Fruit fly (Drosophila melanogaster) whole organism, embryonic: ENCODE measurements around the gene glob1.

ENCODE experiments used
- Awh ChIP-seq: fragments of 200-800 bp; sonication (Bioruptor generic); IDR thresholded peaks from 2 replicates; pipeline ENCODE4, ENCODE4 v1.3.6; 2022; ENCODE audit warnings: missing biosample characterization, missing genetic modification characterization
- CG10321 ChIP-seq: fragments of 200-800 bp; sonication (Bioruptor generic); IDR thresholded peaks from 2 replicates; pipeline ENCODE4 v1.3.6; 2022; ENCODE audit warnings: missing biosample characterization, missing genetic modification characterization
- CG10462 ChIP-seq: fragments of 200-800 bp; sonication (Bioruptor generic); optimal IDR thresholded peaks from 2 replicates; lab custom pipeline; 2016; ENCODE audit warnings: missing biosample characterization, missing genetic modification characterization
- CG10543 ChIP-seq: fragments of 200-800 bp; sonication (Bioruptor generic); optimal IDR thresholded peaks from 3 replicates; lab custom pipeline; 2017; ENCODE audit warnings: missing biosample characterization, mild to moderate bottlenecking, missing genetic modification characterization, moderate library complexity
- CG11093 ChIP-seq: fragments of 200-800 bp; sonication (Bioruptor generic); IDR thresholded peaks from 3 replicates; pipeline ENCODE4 v1.3.6; 2022; ENCODE audit warnings: missing biosample characterization, missing genetic modification characterization
- CG11695 ChIP-seq: fragments of 200-800 bp; sonication (Bioruptor generic); IDR thresholded peaks from 3 replicates; pipeline ENCODE4 v1.3.6; 2022; ENCODE audit warnings: missing biosample characterization, missing genetic modification characterization
- CG12219 ChIP-seq: fragments of 200-800 bp; sonication (Bioruptor generic); optimal IDR thresholded peaks from 3 replicates; lab custom pipeline; 2018; ENCODE audit warnings: missing biosample characterization, mild to moderate bottlenecking, missing genetic modification characterization
- CG12769 ChIP-seq: fragments of 200-800 bp; sonication (Bioruptor generic); optimal IDR thresholded peaks from 2 replicates; lab custom pipeline; 2019; ENCODE audit warnings: missing biosample characterization, mild to moderate bottlenecking, missing genetic modification characterization, moderate library complexity
- CG14441 ChIP-seq: fragments of 200-800 bp; sonication (Bioruptor generic); IDR thresholded peaks from 2 replicates; pipeline ENCODE4 v1.3.6; 2022; ENCODE audit warnings: missing biosample characterization, missing genetic modification characterization
- CG15073 ChIP-seq: fragments of 200-800 bp; sonication (Bioruptor generic); optimal IDR thresholded peaks from 2 replicates; lab custom pipeline; 2016; ENCODE audit warnings: missing biosample characterization, missing genetic modification characterization
- CG15601 ChIP-seq: fragments of 200-800 bp; sonication (Bioruptor generic); optimal IDR thresholded peaks from 3 replicates; lab custom pipeline; 2019; ENCODE audit warnings: missing biosample characterization, mild to moderate bottlenecking, missing genetic modification characterization, moderate library complexity
- CG17912 ChIP-seq: fragments of 200-800 bp; sonication (Bioruptor generic); optimal IDR thresholded peaks from 2 replicates; lab custom pipeline; 2018; ENCODE audit warnings: missing biosample characterization, mild to moderate bottlenecking, missing genetic modification characterization
- CG18476 ChIP-seq: fragments of 200-800 bp; sonication (Bioruptor generic); optimal IDR thresholded peaks from 2 replicates; lab custom pipeline; 2016; ENCODE audit warnings: missing biosample characterization, mild to moderate bottlenecking, missing genetic modification characterization
- CG2116 ChIP-seq: fragments of 200-800 bp; sonication (Bioruptor generic); optimal IDR thresholded peaks from 3 replicates; lab custom pipeline; 2018; ENCODE audit warnings: missing biosample characterization, mild to moderate bottlenecking, missing genetic modification characterization
- CG2889 ChIP-seq: fragments of 200-800 bp; sonication (Bioruptor generic); IDR thresholded peaks from 3 replicates; pipeline ENCODE4 v1.3.6; 2022; ENCODE audit warnings: missing biosample characterization, missing genetic modification characterization
- CG5953 ChIP-seq: fragments of 200-800 bp; sonication (Bioruptor generic); IDR thresholded peaks from 2 replicates; pipeline ENCODE4 v1.3.6; 2022; ENCODE audit warnings: missing biosample characterization, missing genetic modification characterization
- CG9727 ChIP-seq: fragments of 200-800 bp; sonication (Bioruptor generic); optimal IDR thresholded peaks from 3 replicates; lab custom pipeline; 2017; ENCODE audit warnings: missing biosample characterization, mild to moderate bottlenecking, missing genetic modification characterization
- Doc3 ChIP-seq: fragments of 200-800 bp; sonication (Bioruptor generic); IDR thresholded peaks from 3 replicates; pipeline ENCODE4 v1.3.6; 2022; ENCODE audit warnings: missing biosample characterization, missing genetic modification characterization; ENCODE audit not compliant: partially characterized antibody
- Ets65A ChIP-seq: fragments of 200-800 bp; sonication (Bioruptor generic); peaks from one replicate; lab custom pipeline; 2016; ENCODE audit warnings: missing biosample characterization, missing genetic modification characterization
- HLH3B ChIP-seq: fragments of 200-800 bp; sonication (Bioruptor generic); IDR thresholded peaks from 2 replicates; pipeline ENCODE4 v1.3.6; 2022; ENCODE audit warnings: missing biosample characterization, missing genetic modification characterization
- Hsf ChIP-seq: fragments of 200-800 bp; sonication (Bioruptor generic); optimal IDR thresholded peaks from 3 replicates; lab custom pipeline; 2016; ENCODE audit warnings: missing biosample characterization, missing genetic modification characterization
- Med ChIP-seq: fragments of 200-800 bp; sonication (Bioruptor generic); peaks from one replicate; lab custom pipeline; 2016; ENCODE audit warnings: missing biosample characterization, missing genetic modification characterization, mild to moderate bottlenecking, inconsistent platforms, moderate library complexity
- Oaz ChIP-seq: fragments of 200-800 bp; sonication (Bioruptor generic); IDR thresholded peaks from 2 replicates; pipeline ENCODE4 v1.3.6; 2022; ENCODE audit warnings: missing biosample characterization, missing genetic modification characterization
- PHDP ChIP-seq: fragments of 200-800 bp; sonication (Bioruptor generic); optimal IDR thresholded peaks from 3 replicates; lab custom pipeline; 2018; ENCODE audit warnings: missing biosample characterization, mild to moderate bottlenecking, missing genetic modification characterization, moderate library complexity
- Pdp1 ChIP-seq, 2 experiments: fragments of 200-800 bp; sonication (Bioruptor generic); optimal IDR thresholded peaks; 3 replicates each; lab custom pipeline; 2016; ENCODE audit warnings: missing biosample characterization in 2 of 2, missing genetic modification characterization in 2 of 2, mild to moderate bottlenecking in 1 of 2, moderate library complexity in 1 of 2
- Stat92E ChIP-seq, 3 experiments: fragments of >200 bp in 2 of 3; fragments of 200-800 bp in 1 of 3; sonication (Bioruptor generic) in 1 of 3; optimal IDR thresholded peaks; 2 replicates each; lab custom pipeline; 2017 to 2019; ENCODE audit warnings: missing biosample characterization in 3 of 3, missing genetic modification characterization in 3 of 3, mild to moderate bottlenecking in 1 of 3, moderate library complexity in 1 of 3
- Xrp1 ChIP-seq: fragments of 200-800 bp; sonication (Bioruptor generic); IDR thresholded peaks from 2 replicates; pipeline ENCODE4 v1.3.6; 2022; ENCODE audit warnings: missing biosample characterization, missing genetic modification characterization
- abd-A ChIP-seq: fragments of 200-800 bp; sonication (Bioruptor generic); optimal IDR thresholded peaks from 3 replicates; lab custom pipeline; 2019; ENCODE audit warnings: missing biosample characterization, mild to moderate bottlenecking, missing genetic modification characterization, moderate library complexity
- az2 ChIP-seq: fragments of 200-800 bp; sonication (Bioruptor generic); optimal IDR thresholded peaks from 3 replicates; lab custom pipeline; 2016; ENCODE audit warnings: missing biosample characterization, missing genetic modification characterization
- croc ChIP-seq: fragments of 200-800 bp; sonication (Bioruptor generic); conservative IDR thresholded peaks from 3 replicates; pipeline ENCODE4 v1.3.6; 2022; ENCODE audit warnings: missing biosample characterization, missing genetic modification characterization
- dan ChIP-seq: fragments of 200-800 bp; sonication (Bioruptor generic); IDR thresholded peaks from 2 replicates; pipeline ENCODE4 v1.3.6; 2022; ENCODE audit warnings: missing biosample characterization, missing genetic modification characterization
- dpn ChIP-seq, 2 experiments: fragments of 200-800 bp; sonication (Bioruptor generic); optimal IDR thresholded peaks; 3 replicates each; lab custom pipeline; 2016; ENCODE audit warnings: missing biosample characterization in 2 of 2, missing genetic modification characterization in 2 of 2
- dysf ChIP-seq: fragments of 200-800 bp; sonication (Bioruptor generic); IDR thresholded peaks from 3 replicates; pipeline ENCODE4 v1.3.6; 2022; ENCODE audit warnings: missing biosample characterization, missing genetic modification characterization
- gem ChIP-seq: fragments of 200-800 bp; sonication (Bioruptor generic); optimal IDR thresholded peaks from 2 replicates; lab custom pipeline; 2019; ENCODE audit warnings: missing biosample characterization, mild to moderate bottlenecking, missing genetic modification characterization, moderate library complexity
- gsb-n ChIP-seq: fragments of 200-800 bp; sonication (Bioruptor generic); optimal IDR thresholded peaks from 3 replicates; lab custom pipeline; 2018; ENCODE audit warnings: missing biosample characterization, mild to moderate bottlenecking, missing genetic modification characterization
- hth ChIP-seq: fragments of >200 bp; optimal IDR thresholded peaks from 2 replicates; lab custom pipeline; 2017; ENCODE audit warnings: inconsistent platforms
- inv ChIP-seq: fragments of 200-800 bp; sonication (Bioruptor generic); IDR thresholded peaks from 2 replicates; pipeline ENCODE4 v1.3.6; 2022; ENCODE audit warnings: missing biosample characterization, missing genetic modification characterization; ENCODE audit not compliant: partially characterized antibody
- oc ChIP-seq: fragments of 200-800 bp; sonication (Bioruptor generic); optimal IDR thresholded peaks from 2 replicates; lab custom pipeline; 2018; ENCODE audit warnings: missing biosample characterization, mild to moderate bottlenecking, missing genetic modification characterization, moderate library complexity
- phol ChIP-seq: fragments of 200-800 bp; sonication (Bioruptor generic); optimal IDR thresholded peaks from 3 replicates; lab custom pipeline; 2018; ENCODE audit warnings: missing biosample characterization, mild to moderate bottlenecking, missing genetic modification characterization, moderate library complexity
- sd ChIP-seq: fragments of 200-800 bp; sonication (Bioruptor generic); optimal IDR thresholded peaks from 3 replicates; lab custom pipeline; 2018; ENCODE audit warnings: missing biosample characterization, mild to moderate bottlenecking, missing genetic modification characterization, moderate library complexity
- sisA ChIP-seq: fragments of 200-800 bp; sonication (Bioruptor generic); IDR thresholded peaks from 2 replicates; pipeline ENCODE4 v1.3.6; 2022; ENCODE audit warnings: missing biosample characterization, missing genetic modification characterization
- sna ChIP-seq: fragments of 200-800 bp; sonication (Bioruptor generic); IDR thresholded peaks from 2 replicates; pipeline ENCODE4 v1.3.6; 2022; ENCODE audit warnings: missing biosample characterization, missing genetic modification characterization; ENCODE audit not compliant: partially characterized antibody
- tap ChIP-seq: fragments of 200-800 bp; optimal IDR thresholded peaks from 3 replicates; lab custom pipeline; 2019; ENCODE audit warnings: missing biosample characterization, mild to moderate bottlenecking, missing genetic modification characterization, moderate library complexity
- ttk ChIP-seq: fragments of 200-800 bp; sonication (Bioruptor generic); IDR thresholded peaks from 2 replicates; pipeline ENCODE4 v2.1.2; 2022; ENCODE audit warnings: missing biosample characterization, missing genetic modification characterization
- vvl ChIP-seq: fragments of 200-800 bp; sonication (Bioruptor generic); IDR thresholded peaks from 2 replicates; pipeline ENCODE4 v1.3.6; 2022; ENCODE audit warnings: missing biosample characterization, missing genetic modification characterization
- zfh1 ChIP-seq: fragments of 200-800 bp; sonication (Bioruptor generic); IDR thresholded peaks from 3 replicates; pipeline ENCODE4 v1.3.6; 2022; ENCODE audit warnings: missing biosample characterization, missing genetic modification characterization

The glob1 gene

DNA sequence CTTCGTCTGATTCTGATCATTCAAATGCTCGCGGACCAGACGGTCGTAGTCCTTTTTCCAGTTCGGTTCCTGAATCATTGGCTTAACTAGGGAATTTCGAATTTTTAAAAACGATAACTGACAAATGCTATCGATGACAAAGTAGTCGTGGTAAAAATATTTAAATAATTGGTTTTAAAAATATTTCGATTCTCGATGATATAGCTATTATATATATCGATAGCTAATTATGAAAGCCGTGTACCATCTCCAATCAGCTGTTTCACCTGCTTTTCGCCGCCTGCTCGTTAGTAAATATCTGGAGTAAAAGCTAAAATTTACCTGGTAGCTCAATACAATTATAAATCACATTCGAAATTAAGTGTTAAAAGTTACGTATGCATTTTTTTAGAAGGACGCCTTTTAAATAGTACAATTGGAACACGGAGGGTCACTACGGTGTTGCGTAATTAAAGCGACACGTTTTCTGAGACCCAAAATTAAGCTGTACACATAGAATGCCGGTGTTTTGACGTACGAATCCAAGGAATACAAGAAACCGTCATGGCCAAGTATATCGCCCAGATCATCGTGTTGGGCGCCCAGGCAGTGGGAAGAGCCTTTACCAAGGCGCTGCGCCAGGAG, 29.3 kb upstream of the glob1 start, which contains the start of the genes CG5478 and blp (continued):
- TF ChIP-seq sna (GFP tag; lab: Robert Waterston, UW) (peak; percentile 87), zfh1 (no peak), CG12219 (GFP tag; lab: Kevin White, UChicago) (no peak), Stat92E (GFP tag; optimal IDR thresholded peaks at IDR 0.05; lab: Kevin White, UChicago) (peak in 1 of 3 experiments; percentile 10), tap (tag; lab: Kevin White, UChicago) (no peak), CG2116 (GFP tag; lab: Kevin White, UChicago) (peak; percentile 81), CG5953 (GFP tag; lab: Robert Waterston, UW) (no peak), Hsf (no peak), inv (GFP tag; lab: Robert Waterston, UW) (peak; percentile 69), Doc3 (GFP tag; lab: Robert Waterston, UW) (peak; percentile 92), dpn (GFP tag; optimal IDR thresholded peaks at IDR 0.05; lab: Kevin White, UChicago) (no peak)
- TF ChIP-seq, all 482 proteins: peak for 73

DNA sequence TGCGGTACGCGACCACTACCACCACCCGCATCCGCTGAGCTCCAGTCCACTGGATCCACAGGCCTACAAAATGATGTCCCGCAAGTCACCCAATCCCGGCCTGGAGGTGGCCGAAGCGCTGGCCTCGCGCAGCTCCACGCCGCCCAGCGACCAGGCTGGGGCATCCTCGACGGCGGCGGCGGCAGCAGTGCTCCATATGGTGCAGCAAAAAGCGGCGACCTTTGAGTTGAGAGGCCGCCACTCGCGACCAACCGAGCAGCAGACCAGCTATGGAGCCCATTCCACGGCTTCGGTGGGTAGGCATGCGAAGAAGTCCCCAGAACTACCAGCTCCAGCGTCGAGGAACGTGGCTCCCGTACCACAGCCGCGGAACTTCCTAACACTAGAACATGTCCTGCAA, 25.6 kb upstream of the glob1 start:
- TF ChIP-seq Ets65A (GFP tag; lab: Kevin White, UChicago) (peak; percentile 55), croc (GFP tag; lab: Robert Waterston, UW) (no peak), CG15073 (GFP tag; lab: Kevin White, UChicago) (no peak), sisA (0 out of 2 replicates have a peak, but pooled peaks have one; percentile 23), Med (GFP tag; lab: Kevin White, UChicago) (peak; percentile 54), tap (tag; lab: Kevin White, UChicago) (no peak)
- TF ChIP-seq, all 482 proteins: peak for 3

DNA sequence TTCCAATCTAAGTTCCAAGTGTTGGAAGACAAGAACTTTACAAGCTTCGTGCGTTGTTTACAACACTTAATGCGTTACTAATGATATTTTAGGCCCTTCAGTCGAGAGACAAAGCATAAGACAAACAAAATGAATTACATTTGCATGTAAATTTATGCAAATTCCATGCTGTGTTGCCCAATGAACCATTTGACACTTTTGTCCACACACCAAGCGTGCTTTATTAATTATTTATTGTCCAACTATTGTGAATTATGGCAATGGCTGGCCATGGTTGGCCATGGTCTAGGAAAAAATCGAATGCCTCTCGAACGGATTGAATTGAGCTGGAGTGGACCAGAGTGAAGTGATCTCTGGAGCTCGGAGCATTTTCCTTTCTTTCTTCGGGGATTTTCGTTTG, 23.7 kb upstream of the glob1 start:
- no peak for TF ChIP-seq gem (tag; lab: Kevin White, UChicago)
- no peak for TF ChIP-seq CG10462
- no peak for TF ChIP-seq ttk (GFP tag; lab: Robert Waterston, UW)
- peak; percentile 22 for TF ChIP-seq gsb-n (tag; lab: Kevin White, UChicago)
- peak; percentile 71 for TF ChIP-seq CG12769 (tag; lab: Kevin White, UChicago)
- TF ChIP-seq vvl (GFP tag; lab: Robert Waterston, UW) = peak; percentile 89
- TF ChIP-seq CG2889 = no peak
- TF ChIP-seq CG11093 (GFP tag; lab: Robert Waterston, UW) = no peak
- TF ChIP-seq oc (tag; lab: Kevin White, UChicago) = peak; percentile 9
- TF ChIP-seq abd-A (tag; lab: Kevin White, UChicago) = peak; percentile 84
- TF ChIP-seq CG10321 (GFP tag; lab: Robert Waterston, UW) = no peak
- peak; percentile 32 for TF ChIP-seq sd (tag; lab: Kevin White, UChicago)
- peak; percentile 22; the same call in 1 of the 2 replicates for TF ChIP-seq Awh (GFP tag; lab: Robert Waterston, UW)

DNA sequence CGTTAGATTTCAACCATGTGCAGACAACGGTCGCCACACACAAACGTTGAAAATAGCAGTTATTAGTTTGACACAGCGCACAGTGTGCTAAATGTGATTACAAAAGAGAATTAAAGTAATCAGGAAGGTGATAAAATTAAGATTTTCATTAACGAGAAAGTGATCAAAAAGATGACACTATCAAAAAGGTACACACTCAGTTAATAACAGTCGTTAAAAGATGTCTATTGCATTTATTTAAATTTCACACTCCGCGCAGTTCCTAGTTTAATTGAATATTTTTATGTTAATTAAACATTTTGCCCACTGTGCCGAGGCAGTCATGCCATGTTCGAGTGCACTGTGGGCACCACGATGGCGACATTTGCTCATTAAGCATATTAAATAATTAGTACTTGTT, 22.7 kb upstream of the glob1 start:
- TF ChIP-seq CG18476 = no peak
- TF ChIP-seq phol (tag; lab: Kevin White, UChicago) = peak; percentile 41
- TF ChIP-seq dan (GFP tag; lab: Robert Waterston, UW) = no peak
- no peak for TF ChIP-seq CG17912
- peak; percentile 65; the same call in 2 of the 3 replicates for TF ChIP-seq dysf (GFP tag; lab: Robert Waterston, UW)
- no peak for TF ChIP-seq CG15601
- TF ChIP-seq HLH3B (GFP tag; lab: Robert Waterston, UW) = peak; percentile 51
- TF ChIP-seq CG14441 (GFP tag; lab: Robert Waterston, UW) = peak; percentile 70
- TF ChIP-seq hth (lab: Kevin White, UChicago) = no peak
- peak; percentile 32; the same call in 1 of the 3 replicates for TF ChIP-seq CG11695 (GFP tag; lab: Robert Waterston, UW)
- TF ChIP-seq az2 (GFP tag; lab: Kevin White, UChicago) = peak; percentile 25
- peak; percentile 57; the same call in 1 of the 2 replicates for TF ChIP-seq Xrp1 (GFP tag; lab: Robert Waterston, UW)
- TF ChIP-seq CG10543 (GFP tag; lab: Kevin White, UChicago) = peak; percentile 8
- peak in 1 of 2 experiments; percentile 0 for TF ChIP-seq Pdp1 (GFP tag; optimal IDR thresholded peaks at IDR 0.05; lab: Kevin White, UChicago)
- TF ChIP-seq Oaz (GFP tag; lab: Robert Waterston, UW) = peak; percentile 54; the same call in 1 of the 2 replicates
- TF ChIP-seq PHDP (tag; lab: Kevin White, UChicago) = peak; percentile 49
- peak; percentile 15 for TF ChIP-seq CG9727
